Fruit fly (Drosophila melanogaster) whole organism, prepupa: Measurements from ENCODE around the gene CG15482.

ENCODE experiments used
- Blimp-1 ChIP-seq: fragments of 200-800 bp; sonication (Bioruptor generic); optimal IDR thresholded peaks from 3 replicates; lab custom pipeline; 2017; ENCODE audit warnings: missing biosample characterization, missing genetic modification characterization, mild to moderate bottlenecking, moderate library complexity, missing genetic modification reagents
- CG10631 ChIP-seq: fragments of 200-800 bp; sonication (Bioruptor generic); optimal IDR thresholded peaks from 2 replicates; lab custom pipeline; 2016; ENCODE audit warnings: missing biosample characterization, missing genetic modification characterization
- CG31627 ChIP-seq: fragments of 200-800 bp; sonication (Bioruptor generic); optimal IDR thresholded peaks from 3 replicates; lab custom pipeline; 2016; ENCODE audit warnings: missing biosample characterization, missing genetic modification characterization
- CG3919 ChIP-seq: fragments of 200-800 bp; sonication (Bioruptor generic); optimal IDR thresholded peaks from 3 replicates; lab custom pipeline; 2016; ENCODE audit warnings: missing biosample characterization, missing genetic modification characterization
- CG8632 ChIP-seq: fragments of 200-800 bp; sonication (Bioruptor generic); optimal IDR thresholded peaks from 3 replicates; lab custom pipeline; 2016; ENCODE audit warnings: missing biosample characterization, missing genetic modification characterization
- acj6 ChIP-seq: fragments of 200-800 bp; sonication (Bioruptor generic); optimal IDR thresholded peaks from 3 replicates; lab custom pipeline; 2016; ENCODE audit warnings: missing biosample characterization, missing genetic modification characterization
- eg ChIP-seq: fragments of 200-800 bp; sonication (Bioruptor generic); IDR thresholded peaks from 3 replicates; pipeline ENCODE4 v1.3.6; 2022; ENCODE audit warnings: missing biosample characterization, missing genetic modification characterization
- fd59A ChIP-seq: fragments of 200-800 bp; sonication (Bioruptor generic); optimal IDR thresholded peaks from 2 replicates; lab custom pipeline; 2017; ENCODE audit warnings: missing biosample characterization, mild to moderate bottlenecking, missing genetic modification characterization, missing genetic modification reagents
- net ChIP-seq: fragments of 200-800 bp; sonication (Bioruptor generic); optimal IDR thresholded peaks from 3 replicates; lab custom pipeline; 2016; ENCODE audit warnings: missing biosample characterization, missing genetic modification characterization
- ss ChIP-seq, 2 experiments: fragments of 200-800 bp; sonication (Bioruptor generic); optimal IDR thresholded peaks; 2 replicates in 1 of 2; 3 replicates in 1 of 2; lab custom pipeline; 2017 to 2018; ENCODE audit warnings: mild to moderate bottlenecking in 2 of 2, missing biosample characterization in 2 of 2, missing genetic modification characterization in 2 of 2, moderate library complexity in 1 of 2

DNA sequence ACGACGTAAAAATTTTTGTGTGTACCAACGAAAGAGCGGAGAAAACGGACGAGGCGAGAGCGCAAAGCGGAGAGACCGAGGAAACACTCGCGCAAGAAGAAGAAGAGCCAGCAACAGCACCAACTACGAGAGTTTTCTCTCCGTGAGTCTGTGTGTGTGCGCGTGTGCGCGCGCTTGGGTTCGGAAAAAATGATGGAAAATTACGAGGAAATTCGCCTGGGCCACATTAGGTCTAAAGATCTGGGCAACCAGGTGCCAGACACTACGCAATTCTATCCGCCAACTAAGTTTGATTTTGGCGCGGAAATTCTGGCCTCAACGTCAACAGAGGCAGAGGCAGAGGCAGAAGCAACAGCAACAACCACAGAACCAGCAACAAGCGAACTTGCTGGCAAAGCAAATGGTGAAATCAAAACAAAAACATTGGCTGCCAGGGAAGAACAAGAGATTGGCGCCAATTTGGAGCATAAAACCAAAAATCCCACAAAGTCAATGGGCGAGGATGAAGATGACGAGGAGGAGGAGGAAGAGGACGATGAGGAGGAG is 45.7 kb downstream of the CG15482 start, which contains the start of gene DnaJ-H:
- TF ChIP-seq CG10631 (GFP tag; lab: Kevin White, UChicago) (no peak), CG3919 (GFP tag; lab: Kevin White, UChicago) (no peak), Blimp-1 (GFP tag; lab: Kevin White, UChicago) (no peak), CG31627 (GFP tag; lab: Kevin White, UChicago) (no peak), CG8632 (GFP tag; lab: Kevin White, UChicago) (no peak), ss (GFP tag; optimal IDR thresholded peaks at IDR 0.05; lab: Kevin White, UChicago) (no peak), acj6 (GFP tag; lab: Kevin White, UChicago) (no peak), net (GFP tag; lab: Kevin White, UChicago) (no peak), fd59A (no peak), eg (GFP tag; lab: Robert Waterston, UW) (no peak)
